Fruit fly (Drosophila melanogaster): Measurements from ENCODE around the gene Drice.

Gene Drice

DNA sequence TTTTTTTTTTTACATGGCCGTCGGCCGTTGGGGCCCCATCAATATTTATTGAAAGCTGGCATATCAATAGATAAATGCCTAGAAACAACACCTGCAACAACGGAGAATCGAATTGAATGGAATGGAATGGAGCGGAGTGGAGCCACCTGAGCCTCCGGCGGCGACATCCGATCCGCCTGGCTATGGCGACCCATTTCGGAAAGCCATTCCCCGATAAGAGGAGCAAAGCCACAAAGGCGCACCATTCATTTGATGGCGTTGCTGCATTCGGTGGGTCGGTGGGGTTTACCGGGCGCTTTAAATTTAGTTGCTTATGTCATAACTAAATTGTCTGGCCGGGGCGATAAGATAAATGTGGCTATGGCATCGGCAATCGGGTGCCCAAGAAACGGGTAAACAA lies 17.6 kb upstream of the Drice start:
- TF ChIP-seq CG6276 (GFP tag; optimal IDR thresholded peaks at IDR 0.05), result no peak
- TF ChIP-seq fd59A (GFP tag; optimal IDR thresholded peaks at IDR 0.05), result no peak
- TF ChIP-seq topi (GFP tag; optimal IDR thresholded peaks at IDR 0.05), result no peak
- no peak for TF ChIP-seq CG10669 (GFP tag; optimal IDR thresholded peaks at IDR 0.05)
- no peak for TF ChIP-seq Sox102F (GFP tag; optimal IDR thresholded peaks at IDR 0.05)
- TF ChIP-seq OdsH (GFP tag; optimal IDR thresholded peaks at IDR 0.05), result no peak
- TF ChIP-seq CG6808 (GFP tag; optimal IDR thresholded peaks at IDR 0.05), result no peak
- peak; percentile 0 for TF ChIP-seq CG32006 (GFP tag; optimal IDR thresholded peaks at IDR 0.05)
- peak; percentile 88 for TF ChIP-seq vri (GFP tag; optimal IDR thresholded peaks at IDR 0.05)
- no peak for TF ChIP-seq salr (GFP tag; optimal IDR thresholded peaks at IDR 0.05)
- TF ChIP-seq Hr4 (GFP tag; optimal IDR thresholded peaks at IDR 0.05), result no peak
- no peak for TF ChIP-seq achi (GFP tag; optimal IDR thresholded peaks at IDR 0.05)

DNA sequence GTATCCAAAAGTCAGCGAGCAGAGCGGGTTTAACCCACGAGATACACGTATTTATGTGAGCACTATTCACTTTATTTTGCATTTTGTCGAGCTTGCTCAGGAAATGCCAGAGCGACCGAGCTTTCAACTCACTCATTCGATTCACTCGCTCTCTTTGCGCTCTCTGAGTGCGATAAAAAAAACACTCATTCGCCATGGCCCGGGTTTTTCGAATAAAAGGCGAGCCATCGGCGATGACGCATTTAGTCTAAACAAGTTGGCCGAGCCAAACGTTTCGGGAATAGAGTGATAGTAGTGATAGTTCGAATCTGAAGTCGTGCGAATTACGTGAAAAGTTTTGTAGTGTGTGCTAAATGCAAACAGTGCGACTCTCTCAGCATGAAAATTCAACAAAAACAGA lies 17.1 kb upstream of the Drice start:
- TF ChIP-seq vri (GFP tag; optimal IDR thresholded peaks at IDR 0.05) (peak; percentile 47), Blimp-1 (GFP tag; optimal IDR thresholded peaks at IDR 0.05) (no peak), CG8119 (GFP tag; IDR thresholded peaks at IDR 0.05) (peak; percentile 46; the same call in 1 of the 3 replicates), svp (GFP tag) (peak; percentile 69), Met (GFP tag; optimal IDR thresholded peaks at IDR 0.05) (peak; percentile 0), CG11294 (GFP tag; IDR thresholded peaks at IDR 0.05) (no peak), cyc (GFP tag; optimal IDR thresholded peaks at IDR 0.05) (no peak), fd85E (GFP tag; optimal IDR thresholded peaks at IDR 0.05) (no peak), CG6854 (GFP tag; optimal IDR thresholded peaks at IDR 0.05) (peak; percentile 79), eg (GFP tag; IDR thresholded peaks at IDR 0.05) (peak; percentile 44; the same call in 1 of the 3 replicates), lz (GFP tag; optimal IDR thresholded peaks at IDR 0.05) (no peak), acj6 (GFP tag; optimal IDR thresholded peaks at IDR 0.05) (no peak), Hr39 (GFP tag; optimal IDR thresholded peaks at IDR 0.05) (no peak), CG11902 (GFP tag; optimal IDR thresholded peaks at IDR 0.05) (no peak), pdm3 (GFP tag; optimal IDR thresholded peaks at IDR 0.05) (no peak), CG10631 (GFP tag; optimal IDR thresholded peaks at IDR 0.05) (no peak), CG9139 (GFP tag; optimal IDR thresholded peaks at IDR 0.05) (peak; percentile 63), Sox15 (GFP tag; optimal IDR thresholded peaks at IDR 0.05) (no peak), Smox (GFP tag; optimal IDR thresholded peaks at IDR 0.05) (no peak), CG6808 (GFP tag; optimal IDR thresholded peaks at IDR 0.05) (peak; percentile 45), Hr38 (GFP tag; optimal IDR thresholded peaks at IDR 0.05) (no peak), net (GFP tag; optimal IDR thresholded peaks at IDR 0.05) (peak; percentile 48), ss (GFP tag; optimal IDR thresholded peaks at IDR 0.05) (peak; percentile 51 to 68), esn (GFP tag; optimal IDR thresholded peaks at IDR 0.05) (peak; percentile 34), Sox102F (GFP tag; optimal IDR thresholded peaks at IDR 0.05) (peak; percentile 6), CG31627 (GFP tag; optimal IDR thresholded peaks at IDR 0.05) (no peak), Lpt (GFP tag; optimal IDR thresholded peaks at IDR 0.05) (peak; percentile 25), CG16779 (tag; optimal IDR thresholded peaks at IDR 0.05) (peak; percentile 45), CG32006 (GFP tag; optimal IDR thresholded peaks at IDR 0.05) (no peak), salr (GFP tag; optimal IDR thresholded peaks at IDR 0.05) (no peak), fkh (GFP tag; optimal IDR thresholded peaks at IDR 0.05) (peak; percentile 82), Eip75B (GFP tag; optimal IDR thresholded peaks at IDR 0.05) (peak; percentile 28), Ets96B (tag; optimal IDR thresholded peaks at IDR 0.05) (peak; percentile 2), CG8632 (GFP tag; optimal IDR thresholded peaks at IDR 0.05) (no peak), OdsH (GFP tag; optimal IDR thresholded peaks at IDR 0.05) (no peak), CG3919 (GFP tag; optimal IDR thresholded peaks at IDR 0.05) (peak; percentile 25), achi (GFP tag; optimal IDR thresholded peaks at IDR 0.05) (no peak), CG1621 (tag; optimal IDR thresholded peaks at IDR 0.05) (no peak), topi (GFP tag; optimal IDR thresholded peaks at IDR 0.05) (peak; percentile 26), CG8319 (GFP tag; optimal IDR thresholded peaks at IDR 0.05) (no peak), Gug (GFP tag; IDR thresholded peaks at IDR 0.05) (no peak), Eip93F (GFP tag; optimal IDR thresholded peaks at IDR 0.05) (peak; percentile 60), CG7368 (GFP tag; optimal IDR thresholded peaks at IDR 0.05) (no peak), Eip78C (GFP tag) (peak; percentile 83), CG6276 (GFP tag; optimal IDR thresholded peaks at IDR 0.05) (peak; percentile 12), CG6163 (GFP tag; IDR thresholded peaks at IDR 0.05) (peak; percentile 65; the same call in 2 of the 3 replicates), spab (GFP tag; optimal IDR thresholded peaks at IDR 0.05) (no peak)
